Worm (Caenorhabditis elegans) whole organism, L4 larva: ENCODE data around the gene sumv-1.

Source experiments
- D1046.2 ChIP-seq: fragments of 200-800 bp; sonication (Bioruptor generic); IDR thresholded peaks from 2 replicates; pipeline ENCODE4 v1.3.6; 2022; ENCODE audit warnings: missing genetic modification characterization, missing compliant biosample characterization
- F37D6.2 ChIP-seq: sonication (generic microtip); optimal IDR thresholded peaks from 2 replicates; lab custom pipeline; 2016; ENCODE audit warnings: mild to moderate bottlenecking, missing genetic modification characterization, missing compliant biosample characterization
- F49E8.2 ChIP-seq: sonication (generic microtip); optimal IDR thresholded peaks from 2 replicates; lab custom pipeline; 2016; ENCODE audit warnings: missing compliant biosample characterization, mild to moderate bottlenecking, missing genetic modification characterization, borderline replicate concordance
- aha-1 ChIP-seq: fragments of 150-350 bp; peaks from one replicate; lab custom pipeline; 2014; ENCODE audit warnings: missing biosample characterization, missing genetic modification characterization
- arid-1 ChIP-seq: fragments of 200-800 bp; sonication (Bioruptor generic); conservative IDR thresholded peaks from 2 replicates; pipeline ENCODE4 v1.3.6; 2022; ENCODE audit warnings: missing genetic modification reagents, missing genetic modification characterization, missing compliant biosample characterization
- ceh-20 ChIP-seq: fragments of 200-800 bp; sonication (Bioruptor generic); IDR thresholded peaks from 2 replicates; pipeline ENCODE4 v1.3.6; 2022; ENCODE audit warnings: missing genetic modification reagents, missing genetic modification characterization, missing compliant biosample characterization
- ceh-28 ChIP-seq: fragments of 150-350 bp; optimal IDR thresholded peaks from 2 replicates; lab custom pipeline; 2014; ENCODE audit warnings: missing biosample characterization, missing genetic modification reagents, missing genetic modification characterization
- ceh-32 ChIP-seq: sonication (generic microtip); optimal IDR thresholded peaks from 2 replicates; lab custom pipeline; 2016; ENCODE audit warnings: mild to moderate bottlenecking, missing genetic modification characterization, missing compliant biosample characterization; ENCODE audit not compliant: poor library complexity
- ceh-44 ChIP-seq: fragments of 200-800 bp; sonication (Bioruptor generic); IDR thresholded peaks from 2 replicates; pipeline ENCODE4 v1.3.6; 2022; ENCODE audit warnings: missing genetic modification reagents, missing genetic modification characterization, missing compliant biosample characterization
- ces-1 ChIP-seq: fragments of 150-350 bp; sonication (generic microtip); optimal IDR thresholded peaks from 4 replicates; lab custom pipeline; 2014; ENCODE audit warnings: missing biosample characterization, missing genetic modification reagents, missing genetic modification characterization
- daf-16 ChIP-seq, 3 experiments: sonication (generic microtip); optimal IDR thresholded peaks; 2 replicates each; lab custom pipeline; 2016 to 2017; ENCODE audit warnings: missing genetic modification characterization in 3 of 3, missing genetic modification reagents in 3 of 3, mild to moderate bottlenecking in 2 of 3, missing compliant biosample characterization in 2 of 3, missing biosample characterization in 1 of 3, moderate library complexity in 1 of 3
- dmd-6 ChIP-seq: fragments of 200-800 bp; sonication (Bioruptor generic); IDR thresholded peaks from 2 replicates; pipeline ENCODE4 v1.3.6; 2022; ENCODE audit warnings: missing genetic modification reagents, missing genetic modification characterization, missing compliant biosample characterization
- dmd-9 ChIP-seq: fragments of 200-800 bp; sonication (Bioruptor generic); IDR thresholded peaks from 2 replicates; pipeline ENCODE4 v1.3.6; 2022; ENCODE audit warnings: missing genetic modification reagents, missing genetic modification characterization, missing compliant biosample characterization
- dpl-1 ChIP-seq: fragments of 150-350 bp; optimal IDR thresholded peaks from 2 replicates; lab custom pipeline; 2014; ENCODE audit warnings: missing biosample characterization, missing genetic modification reagents, missing genetic modification characterization
- duxl-1 ChIP-seq: sonication (generic microtip); optimal IDR thresholded peaks from 2 replicates; lab custom pipeline; 2016; ENCODE audit warnings: mild to moderate bottlenecking, missing genetic modification characterization, moderate library complexity, missing compliant biosample characterization; ENCODE audit not compliant: poor library complexity
- dve-1 ChIP-seq: sonication (generic microtip); optimal IDR thresholded peaks from 2 replicates; lab custom pipeline; 2017; ENCODE audit warnings: antibody characterized with exemption, mild to moderate bottlenecking, missing genetic modification characterization, missing compliant biosample characterization; ENCODE audit not compliant: insufficient read depth
- fos-1 ChIP-seq: fragments of 150-350 bp; optimal IDR thresholded peaks from 2 replicates; lab custom pipeline; 2014; ENCODE audit warnings: missing biosample characterization, missing genetic modification characterization
- hif-1 ChIP-seq, 2 experiments: sonication (generic microtip); optimal IDR thresholded peaks; 2 replicates each; lab custom pipeline; 2016 to 2017; ENCODE audit warnings: missing compliant biosample characterization in 2 of 2, missing genetic modification characterization in 2 of 2, missing genetic modification reagents in 2 of 2, missing genotype in 2 of 2, mild to moderate bottlenecking in 1 of 2
- hlh-11 ChIP-seq: fragments of 200-800 bp; sonication (Bioruptor generic); optimal IDR thresholded peaks from 2 replicates; lab custom pipeline; 2018; ENCODE audit warnings: mild to moderate bottlenecking, missing genetic modification characterization, missing compliant biosample characterization
- hmg-1.1 ChIP-seq: fragments of 200-800 bp; sonication (Bioruptor generic); IDR thresholded peaks from 2 replicates; pipeline ENCODE4 v1.3.6; 2022; ENCODE audit warnings: missing genetic modification reagents, missing genetic modification characterization, missing compliant biosample characterization
- lin-13 ChIP-seq: fragments of 150-350 bp; optimal IDR thresholded peaks from 2 replicates; lab custom pipeline; 2014; ENCODE audit warnings: missing biosample characterization, missing genetic modification reagents, missing genetic modification characterization
- lin-15B ChIP-seq: fragments of 150-350 bp; sonication (generic microtip); optimal IDR thresholded peaks from 3 replicates; lab custom pipeline; 2014; ENCODE audit warnings: missing biosample characterization, missing genetic modification characterization
- lin-29 ChIP-seq: fragments of 200-800 bp; sonication (Bioruptor generic); IDR thresholded peaks from 2 replicates; pipeline ENCODE4 v1.3.6; 2022; ENCODE audit warnings: missing genetic modification reagents, missing genetic modification characterization, missing compliant biosample characterization
- lin-39 ChIP-seq: fragments of 150-350 bp; optimal IDR thresholded peaks from 2 replicates; lab custom pipeline; 2014; ENCODE audit warnings: missing biosample characterization, missing genetic modification reagents, missing genetic modification characterization
- lsy-2 ChIP-seq, 2 experiments: fragments of 150-350 bp in 1 of 2; sonication (generic microtip) in 1 of 2; optimal IDR thresholded peaks; 2 replicates each; lab custom pipeline; 2014 to 2017; ENCODE audit warnings: missing biosample characterization in 2 of 2, missing genetic modification characterization in 2 of 2
- madf-5 ChIP-seq, 2 experiments: fragments of 200-800 bp; sonication (Bioruptor generic); IDR thresholded peaks; 2 replicates each; pipeline ENCODE4 v1.3.6; 2022; ENCODE audit warnings: missing compliant biosample characterization in 2 of 2, missing genetic modification characterization in 2 of 2
- mdl-1 ChIP-seq, 2 experiments: fragments of 150-350 bp in 1 of 2; sonication (generic microtip) in 1 of 2; optimal IDR thresholded peaks; 2 replicates each; lab custom pipeline; 2014 to 2017; ENCODE audit warnings: missing biosample characterization in 2 of 2, missing genetic modification characterization in 2 of 2
- mep-1 ChIP-seq: fragments of 150-350 bp; sonication (generic microtip); optimal IDR thresholded peaks from 3 replicates; lab custom pipeline; 2014; ENCODE audit warnings: missing biosample characterization, missing genetic modification characterization
- mes-2 ChIP-seq: sonication (generic microtip); optimal IDR thresholded peaks from 2 replicates; lab custom pipeline; 2016; ENCODE audit warnings: missing genotype, mild to moderate bottlenecking, missing genetic modification characterization, missing compliant biosample characterization; ENCODE audit not compliant: poor library complexity, severe bottlenecking
- mxl-3 ChIP-seq: fragments of 200-800 bp; sonication (Bioruptor generic); optimal IDR thresholded peaks from 2 replicates; lab custom pipeline; 2018; ENCODE audit warnings: mild to moderate bottlenecking, missing genetic modification characterization, missing compliant biosample characterization
- nhr-102 ChIP-seq: sonication (generic microtip); optimal IDR thresholded peaks from 2 replicates; lab custom pipeline; 2016; ENCODE audit warnings: mild to moderate bottlenecking, missing genetic modification characterization, moderate library complexity, missing compliant biosample characterization
- nhr-11 ChIP-seq: fragments of 150-350 bp; optimal IDR thresholded peaks from 2 replicates; lab custom pipeline; 2014; ENCODE audit warnings: missing biosample characterization, missing genetic modification characterization
- nhr-111 ChIP-seq: fragments of 200-800 bp; sonication (Bioruptor generic); optimal IDR thresholded peaks from 2 replicates; lab custom pipeline; 2018; ENCODE audit warnings: mild to moderate bottlenecking, missing genetic modification characterization, missing compliant biosample characterization
- nhr-25 ChIP-seq: sonication (generic microtip); optimal IDR thresholded peaks from 2 replicates; lab custom pipeline; 2017; ENCODE audit warnings: missing genetic modification characterization, mild to moderate bottlenecking, missing compliant biosample characterization, antibody characterized with exemption, moderate library complexity, borderline replicate concordance; ENCODE audit not compliant: insufficient read depth
- nhr-28 ChIP-seq: fragments of 150-350 bp; optimal IDR thresholded peaks from 2 replicates; lab custom pipeline; 2014; ENCODE audit warnings: missing biosample characterization, missing genetic modification characterization
- nhr-42 ChIP-seq: fragments of 200-800 bp; sonication (Bioruptor generic); IDR thresholded peaks from 2 replicates; pipeline ENCODE4 v1.3.6; 2022; ENCODE audit warnings: missing genetic modification characterization, missing compliant biosample characterization
- nhr-6 ChIP-seq: fragments of 150-350 bp; optimal IDR thresholded peaks from 2 replicates; lab custom pipeline; 2014; ENCODE audit warnings: missing biosample characterization, missing genetic modification characterization
- nhr-77 ChIP-seq: fragments of 150-350 bp; optimal IDR thresholded peaks from 2 replicates; lab custom pipeline; 2014; ENCODE audit warnings: missing biosample characterization, missing genetic modification characterization
- pha-4 ChIP-seq, 2 experiments: fragments of 150-350 bp in 1 of 2; fragments of 200-800 bp in 1 of 2; sonication (Bioruptor generic) in 1 of 2; IDR thresholded peaks in 1 of 2; optimal IDR thresholded peaks in 1 of 2; 2 replicates each; pipeline versions ENCODE4 v1.3.6 to Lab custom; 2014 to 2022; ENCODE audit warnings: missing genetic modification characterization in 2 of 2, missing genetic modification reagents in 2 of 2, missing biosample characterization in 1 of 2, missing compliant biosample characterization in 1 of 2
- rbr-2 ChIP-seq: sonication (generic microtip); optimal IDR thresholded peaks from 2 replicates; lab custom pipeline; 2016; ENCODE audit warnings: missing genotype, missing genetic modification characterization, missing compliant biosample characterization
- sdz-12 ChIP-seq: fragments of 200-800 bp; sonication (Bioruptor generic); optimal IDR thresholded peaks from 2 replicates; lab custom pipeline; 2018; ENCODE audit warnings: mild to moderate bottlenecking, missing genetic modification characterization, missing compliant biosample characterization
- snpc-4 ChIP-seq: fragments of 150-350 bp; optimal IDR thresholded peaks from 2 replicates; lab custom pipeline; 2014; ENCODE audit warnings: missing biosample characterization, missing genetic modification characterization
- spr-3 ChIP-seq: fragments of 200-800 bp; sonication (Bioruptor generic); optimal IDR thresholded peaks from 2 replicates; lab custom pipeline; 2018; ENCODE audit warnings: mild to moderate bottlenecking, missing genetic modification characterization, missing compliant biosample characterization
- unc-130 ChIP-seq: sonication (generic microtip); optimal IDR thresholded peaks from 2 replicates; lab custom pipeline; 2016; ENCODE audit warnings: missing genetic modification reagents, missing genetic modification characterization, missing compliant biosample characterization
- zfp-2 ChIP-seq: sonication (generic microtip); optimal IDR thresholded peaks from 2 replicates; lab custom pipeline; 2016; ENCODE audit warnings: mild to moderate bottlenecking, missing genetic modification characterization, missing compliant biosample characterization
- zfp-3 ChIP-seq: fragments of 200-800 bp; sonication (Bioruptor generic); conservative IDR thresholded peaks from 2 replicates; pipeline ENCODE4 v1.3.6; 2022; ENCODE audit warnings: missing genetic modification reagents, missing genetic modification characterization, missing compliant biosample characterization
- zip-11 ChIP-seq: fragments of 200-800 bp; sonication (Bioruptor generic); IDR thresholded peaks from 2 replicates; pipeline ENCODE4 v1.3.6; 2022; ENCODE audit warnings: missing genetic modification characterization, missing compliant biosample characterization
- ztf-11 ChIP-seq: fragments of 150-350 bp; optimal IDR thresholded peaks from 2 replicates; lab custom pipeline; 2014; ENCODE audit warnings: missing biosample characterization, missing genetic modification characterization

Gene sumv-1

DNA sequence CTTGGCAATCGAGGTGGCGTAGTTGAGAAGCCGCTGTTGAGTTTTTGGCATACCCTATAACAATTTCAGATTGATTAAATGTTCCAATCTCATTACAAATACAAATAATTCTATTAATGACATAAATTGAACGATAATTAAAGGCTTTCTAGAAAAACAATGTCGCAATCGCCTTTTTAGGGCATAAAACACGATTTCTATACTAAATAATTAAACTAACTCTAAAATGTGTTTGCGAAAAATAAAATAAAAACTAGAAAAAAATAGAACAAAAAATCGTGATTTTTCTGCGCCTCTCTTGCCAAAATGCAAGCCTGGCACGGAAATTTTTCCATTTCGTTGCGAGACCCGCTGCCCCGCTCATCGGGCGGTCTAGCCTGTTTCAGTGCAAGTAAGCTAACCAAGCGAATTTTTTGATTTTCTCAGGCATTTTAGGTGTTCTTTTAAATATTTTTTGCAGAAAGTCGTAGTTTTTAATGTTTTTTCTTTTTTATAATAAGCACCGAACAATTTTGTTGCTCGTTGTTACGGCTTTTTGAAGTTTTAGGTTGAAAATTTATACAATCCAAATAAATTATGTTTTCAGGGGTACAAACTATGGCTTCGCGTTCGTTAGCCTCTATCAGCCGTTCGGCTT lies 26.0 kb downstream of the sumv-1 start, which contains the start of the genes C34E10.12, C34E10.10 and atp-2:
Gene C34E10.12 (minus strand): TSS at position 51 of the 637 bp plus-strand sequence.
Gene C34E10.10 (minus strand): TSS at position 54 of the 637 bp plus-strand sequence.
Gene atp-2 (plus strand): TSS at position 587 of the 637 bp plus-strand sequence.
- peak; percentile 82 for TF ChIP-seq nhr-28 (tag; lab: Kevin White, UChicago)
- no peak for TF ChIP-seq nhr-111
- TF ChIP-seq sdz-12 (GFP tag; lab: Kevin White, UChicago), result no peak
- TF ChIP-seq dpl-1 (GFP tag; lab: Kevin White, UChicago), result peak; percentile 81
- peak; percentile 91 for TF ChIP-seq nhr-11
- TF ChIP-seq nhr-42 (GFP tag; lab: Robert Waterston, UW), result no peak
- TF ChIP-seq lin-29, result no peak
- TF ChIP-seq pha-4 (GFP tag; IDR thresholded peaks at IDR 0.05; lab: Robert Waterston, UW), result 0 out of 2 replicates have a peak, but pooled peaks have one; percentile 14
- TF ChIP-seq pha-4 (tag; optimal IDR thresholded peaks at IDR 0.05; lab: Kevin White, UChicago), result no peak
- no peak for TF ChIP-seq D1046.2 (GFP tag; lab: Robert Waterston, UW)
- TF ChIP-seq snpc-4 (tag; lab: Kevin White, UChicago), result no peak
- peak; percentile 92 for TF ChIP-seq dve-1 (tag; lab: Kevin White, UChicago)
- peak; percentile 93 for TF ChIP-seq mes-2 (tag; lab: Kevin White, UChicago)
- peak; percentile 44; the same call in 1 of the 2 replicates for TF ChIP-seq dmd-6 (GFP tag; lab: Robert Waterston, UW)
- TF ChIP-seq daf-16 (GFP tag; optimal IDR thresholded peaks at IDR 0.05; lab: Kevin White, UChicago), result peak in 1 of 2 experiments; percentile 14
- peak; percentile 46 for TF ChIP-seq daf-16 (tag; optimal IDR thresholded peaks at IDR 0.05; lab: Kevin White, UChicago)
- peak in 1 of 2 experiments; percentile 77 for TF ChIP-seq hif-1 (tag; optimal IDR thresholded peaks at IDR 0.05; lab: Kevin White, UChicago)
- peak; percentile 47; the same call in 1 of the 2 replicates for TF ChIP-seq ceh-20 (GFP tag; lab: Robert Waterston, UW)
- no peak for TF ChIP-seq fos-1 (tag; lab: Kevin White, UChicago)
- TF ChIP-seq arid-1, result peak; percentile 59
- no peak for TF ChIP-seq madf-5 (GFP tag; IDR thresholded peaks at IDR 0.05; lab: Robert Waterston, UW)
- TF ChIP-seq zfp-3 (GFP tag; lab: Robert Waterston, UW), result 0 out of 2 replicates have a peak, but pooled peaks have one; percentile 37
- peak; percentile 42; the same call in 1 of the 2 replicates for TF ChIP-seq dmd-9 (GFP tag; lab: Robert Waterston, UW)
- TF ChIP-seq lsy-2 (tag; optimal IDR thresholded peaks at IDR 0.05; lab: Kevin White, UChicago), result peak in 1 of 2 experiments; percentile 93
- no peak for TF ChIP-seq zip-11 (GFP tag; lab: Robert Waterston, UW)
- no peak for TF ChIP-seq ceh-28 (tag; lab: Kevin White, UChicago)
- TF ChIP-seq ces-1 (GFP tag; lab: Kevin White, UChicago), result peak; percentile 23
- TF ChIP-seq spr-3 (GFP tag; lab: Kevin White, UChicago), result no peak
- peak; percentile 27 for TF ChIP-seq mxl-3 (GFP tag; lab: Kevin White, UChicago)
- peak; percentile 76 for TF ChIP-seq hlh-11 (tag; lab: Kevin White, UChicago)
- no peak for TF ChIP-seq ztf-11 (tag; lab: Kevin White, UChicago)
- no peak for TF ChIP-seq F49E8.2 (tag; lab: Kevin White, UChicago)
- TF ChIP-seq unc-130 (GFP tag; lab: Kevin White, UChicago), result peak; percentile 77
- peak; percentile 51 for TF ChIP-seq nhr-102 (tag; lab: Kevin White, UChicago)
- no peak for TF ChIP-seq ceh-44 (GFP tag; lab: Robert Waterston, UW)
- peak; percentile 79 for TF ChIP-seq nhr-6 (tag; lab: Kevin White, UChicago)
- peak; percentile 69 for TF ChIP-seq hmg-1.1 (GFP tag; lab: Robert Waterston, UW)
- TF ChIP-seq aha-1 (tag; lab: Kevin White, UChicago), result peak; percentile 96
- TF ChIP-seq ceh-32 (tag; lab: Kevin White, UChicago), result no peak
- TF ChIP-seq lin-13, result peak; percentile 76
- peak; percentile 22 for TF ChIP-seq nhr-25 (tag; lab: Kevin White, UChicago)
- TF ChIP-seq mdl-1 (tag; optimal IDR thresholded peaks at IDR 0.05; lab: Kevin White, UChicago), result peak in 1 of 2 experiments; percentile 28
- TF ChIP-seq lin-15B (tag; lab: Kevin White, UChicago), result no peak
- peak; percentile 95 for TF ChIP-seq mep-1
- TF ChIP-seq nhr-77, result peak; percentile 77
- no peak for TF ChIP-seq zfp-2 (tag; lab: Kevin White, UChicago)
- TF ChIP-seq rbr-2, result peak; percentile 77
- peak; percentile 52 for TF ChIP-seq F37D6.2 (tag; lab: Kevin White, UChicago)
- TF ChIP-seq duxl-1, result peak; percentile 11
- no peak for TF ChIP-seq lin-39 (tag; lab: Kevin White, UChicago)
